Worm (Caenorhabditis elegans) whole organism, late embryonic: ENCODE measurements around the gene Y75B8A.32.
A peak's percentile ranks its signal among the peaks of the same experiment; 100 is the strongest.

Experiments
- C08G9.2 ChIP-seq: sonication (generic microtip); optimal IDR thresholded peaks from 2 replicates; lab custom pipeline; 2016; ENCODE audit warnings: mild to moderate bottlenecking, missing genetic modification characterization, moderate library complexity, missing compliant biosample characterization
- F13H6.1 ChIP-seq: sonication (generic microtip); optimal IDR thresholded peaks from 2 replicates; lab custom pipeline; 2016; ENCODE audit warnings: missing genetic modification characterization, missing compliant biosample characterization
- K02D7.2 ChIP-seq: sonication (generic microtip); optimal IDR thresholded peaks from 2 replicates; lab custom pipeline; 2017; ENCODE audit warnings: mild to moderate bottlenecking, missing genetic modification characterization, missing compliant biosample characterization
- K09A11.1 ChIP-seq: sonication (generic microtip); optimal IDR thresholded peaks from 2 replicates; lab custom pipeline; 2017; ENCODE audit warnings: antibody characterized with exemption, mild to moderate bottlenecking, missing genetic modification characterization, missing compliant biosample characterization; ENCODE audit not compliant: insufficient read depth
- T23F11.4 ChIP-seq: fragments of 200-800 bp; sonication (Bioruptor generic); optimal IDR thresholded peaks from 2 replicates; lab custom pipeline; 2018; ENCODE audit warnings: mild to moderate bottlenecking, missing genetic modification characterization, missing compliant biosample characterization
- ahr-1 ChIP-seq: sonication (generic microtip); optimal IDR thresholded peaks from 2 replicates; lab custom pipeline; 2016; ENCODE audit warnings: missing genetic modification characterization, missing compliant biosample characterization
- ceh-19 ChIP-seq: fragments of 200-800 bp; sonication (Bioruptor generic); optimal IDR thresholded peaks from 2 replicates; lab custom pipeline; 2018; ENCODE audit warnings: mild to moderate bottlenecking, missing genetic modification characterization, missing compliant biosample characterization
- ceh-24 ChIP-seq: sonication (generic microtip); optimal IDR thresholded peaks from 2 replicates; lab custom pipeline; 2016; ENCODE audit warnings: mild to moderate bottlenecking, missing genetic modification characterization, missing compliant biosample characterization
- ceh-34 ChIP-seq: sonication (generic microtip); optimal IDR thresholded peaks from 2 replicates; lab custom pipeline; 2016; ENCODE audit warnings: mild to moderate bottlenecking, missing genetic modification characterization, missing compliant biosample characterization
- ceh-45 ChIP-seq: fragments of 200-800 bp; sonication (Bioruptor generic); IDR thresholded peaks from 2 replicates; pipeline ENCODE4 v1.3.6; 2022; ENCODE audit warnings: missing genetic modification reagents, missing genetic modification characterization, missing compliant biosample characterization
- ceh-48 ChIP-seq: sonication (generic microtip); optimal IDR thresholded peaks from 2 replicates; lab custom pipeline; 2016; ENCODE audit warnings: missing genetic modification characterization, inconsistent platforms, missing compliant biosample characterization
- ceh-6 ChIP-seq: fragments of 200-800 bp; sonication (Bioruptor generic); optimal IDR thresholded peaks from 2 replicates; lab custom pipeline; 2018; ENCODE audit warnings: mild to moderate bottlenecking, missing genetic modification characterization, missing compliant biosample characterization
- dve-1 ChIP-seq: sonication (generic microtip); optimal IDR thresholded peaks from 2 replicates; lab custom pipeline; 2017; ENCODE audit warnings: antibody characterized with exemption, mild to moderate bottlenecking, missing genetic modification characterization, missing compliant biosample characterization
- ets-4 ChIP-seq: sonication (generic microtip); optimal IDR thresholded peaks from 2 replicates; lab custom pipeline; 2016; ENCODE audit warnings: missing genetic modification characterization, missing compliant biosample characterization
- fax-1 ChIP-seq: sonication (generic microtip); optimal IDR thresholded peaks from 2 replicates; lab custom pipeline; 2016; ENCODE audit warnings: missing genotype, missing genetic modification characterization, missing compliant biosample characterization
- fkh-10 ChIP-seq: fragments of 150-350 bp; optimal IDR thresholded peaks from 2 replicates; lab custom pipeline; 2014; ENCODE audit warnings: missing biosample characterization, missing genetic modification reagents, missing genetic modification characterization
- gmeb-2 ChIP-seq: sonication (generic microtip); optimal IDR thresholded peaks from 2 replicates; lab custom pipeline; 2016; ENCODE audit warnings: missing genetic modification characterization, inconsistent platforms, missing compliant biosample characterization
- hlh-13 ChIP-seq: fragments of 200-800 bp; sonication (Bioruptor generic); optimal IDR thresholded peaks from 2 replicates; lab custom pipeline; 2018; ENCODE audit warnings: mild to moderate bottlenecking, missing genetic modification characterization, missing compliant biosample characterization
- hlh-15 ChIP-seq: sonication (generic microtip); optimal IDR thresholded peaks from 2 replicates; lab custom pipeline; 2016; ENCODE audit warnings: missing genetic modification characterization, missing compliant biosample characterization
- hlh-30 ChIP-seq: sonication (generic microtip); optimal IDR thresholded peaks from 2 replicates; lab custom pipeline; 2017; ENCODE audit warnings: antibody characterized with exemption, missing genetic modification characterization, missing compliant biosample characterization; ENCODE audit not compliant: insufficient read depth
- lim-6 ChIP-seq: sonication (generic microtip); optimal IDR thresholded peaks from 2 replicates; lab custom pipeline; 2016; ENCODE audit warnings: missing genetic modification characterization, missing compliant biosample characterization
- madf-2 ChIP-seq: sonication (generic microtip); optimal IDR thresholded peaks from 2 replicates; lab custom pipeline; 2017; ENCODE audit warnings: missing genetic modification characterization, missing compliant biosample characterization
- mec-3 ChIP-seq: sonication (generic microtip); optimal IDR thresholded peaks from 2 replicates; lab custom pipeline; 2016; ENCODE audit warnings: borderline replicate concordance, missing genetic modification characterization, missing compliant biosample characterization
- nhr-11 ChIP-seq: fragments of 150-350 bp; optimal IDR thresholded peaks from 2 replicates; lab custom pipeline; 2014; ENCODE audit warnings: missing biosample characterization, missing genetic modification characterization
- nhr-232 ChIP-seq: sonication (generic microtip); optimal IDR thresholded peaks from 2 replicates; lab custom pipeline; 2016; ENCODE audit warnings: missing genetic modification characterization, missing compliant biosample characterization
- odd-2 ChIP-seq: sonication (generic microtip); optimal IDR thresholded peaks from 2 replicates; lab custom pipeline; 2017; ENCODE audit warnings: antibody characterized with exemption, mild to moderate bottlenecking, missing genetic modification characterization, missing compliant biosample characterization
- pag-3 ChIP-seq: sonication (generic microtip); optimal IDR thresholded peaks from 2 replicates; lab custom pipeline; 2016; ENCODE audit warnings: missing compliant biosample characterization, missing genetic modification characterization, borderline replicate concordance
- pax-1 ChIP-seq: fragments of 150-350 bp; optimal IDR thresholded peaks from 2 replicates; lab custom pipeline; 2014; ENCODE audit warnings: missing biosample characterization, missing genetic modification characterization
- pha-2 ChIP-seq: sonication (generic microtip); optimal IDR thresholded peaks from 2 replicates; lab custom pipeline; 2017; ENCODE audit warnings: mild to moderate bottlenecking, missing genetic modification characterization, missing compliant biosample characterization
- pha-4 ChIP-seq: fragments of 150-350 bp; optimal IDR thresholded peaks from 2 replicates; lab custom pipeline; 2018; ENCODE audit warnings: missing biosample characterization, missing genetic modification reagents, missing genetic modification characterization
- pros-1 ChIP-seq: fragments of 150-350 bp; optimal IDR thresholded peaks from 2 replicates; lab custom pipeline; 2014; ENCODE audit warnings: missing biosample characterization, missing genetic modification reagents, missing genetic modification characterization
- ref-2 ChIP-seq: sonication (generic microtip); optimal IDR thresholded peaks from 2 replicates; lab custom pipeline; 2016; ENCODE audit warnings: missing genetic modification characterization, missing compliant biosample characterization
- sdc-2 ChIP-seq: sonication (generic microtip); optimal IDR thresholded peaks from 2 replicates; lab custom pipeline; 2016; ENCODE audit warnings: missing genotype, missing genetic modification characterization, missing compliant biosample characterization
- sox-4 ChIP-seq: sonication (generic microtip); optimal IDR thresholded peaks from 2 replicates; lab custom pipeline; 2017; ENCODE audit warnings: mild to moderate bottlenecking, missing genetic modification characterization, inconsistent platforms, missing compliant biosample characterization
- syd-9 ChIP-seq: sonication (generic microtip); optimal IDR thresholded peaks from 2 replicates; lab custom pipeline; 2016; ENCODE audit warnings: mild to moderate bottlenecking, missing genetic modification characterization, moderate library complexity, missing compliant biosample characterization
- tbx-7 ChIP-seq: sonication (generic microtip); optimal IDR thresholded peaks from 2 replicates; lab custom pipeline; 2016; ENCODE audit warnings: missing genotype, missing genetic modification characterization, missing compliant biosample characterization
- unc-3 ChIP-seq, 2 experiments: fragments of 200-800 bp in 1 of 2; sonication (Bioruptor generic) in 1 of 2; sonication (generic microtip) in 1 of 2; conservative IDR thresholded peaks in 1 of 2; optimal IDR thresholded peaks in 1 of 2; 2 replicates each; pipeline versions ENCODE4 v1.3.6 to Lab custom; 2016 to 2022; ENCODE audit warnings: missing compliant biosample characterization in 2 of 2, missing genetic modification characterization in 2 of 2, missing genetic modification reagents in 1 of 2
- unc-42 ChIP-seq: sonication (generic microtip); optimal IDR thresholded peaks from 2 replicates; lab custom pipeline; 2016; ENCODE audit warnings: missing genotype, missing genetic modification characterization, missing compliant biosample characterization
- unc-55 ChIP-seq: sonication (generic microtip); optimal IDR thresholded peaks from 2 replicates; lab custom pipeline; 2017; ENCODE audit warnings: missing biosample characterization, missing genetic modification reagents, missing genetic modification characterization
- unc-86 ChIP-seq: sonication (generic microtip); optimal IDR thresholded peaks from 2 replicates; lab custom pipeline; 2016; ENCODE audit warnings: missing genetic modification characterization, missing compliant biosample characterization
- zip-5 ChIP-seq: sonication (generic microtip); optimal IDR thresholded peaks from 2 replicates; lab custom pipeline; 2016; ENCODE audit warnings: missing genetic modification characterization, missing compliant biosample characterization
- ztf-16 ChIP-seq: sonication (generic microtip); optimal IDR thresholded peaks from 2 replicates; lab custom pipeline; 2017; ENCODE audit warnings: missing genetic modification characterization, missing compliant biosample characterization

Y75B8A.32 gene

ce11 chrIII:12399709-12400108 lies 41.3 kb upstream of the Y75B8A.32 start (continued):
- TF ChIP-seq nhr-11 (tag; lab: Kevin White, UChicago) (no peak), ceh-24 (tag; lab: Kevin White, UChicago) (no peak), ceh-6 (GFP tag; lab: Kevin White, UChicago) (peak; percentile 54), pax-1 (tag; lab: Kevin White, UChicago) (no peak), T23F11.4 (GFP tag; lab: Kevin White, UChicago) (peak; percentile 3), pag-3 (tag; lab: Kevin White, UChicago) (no peak), ref-2 (tag; lab: Kevin White, UChicago) (peak; percentile 63), hlh-15 (tag; lab: Kevin White, UChicago) (peak; percentile 7), fkh-10 (GFP tag; lab: Kevin White, UChicago) (no peak), odd-2 (no peak), hlh-13 (GFP tag; lab: Kevin White, UChicago) (peak; percentile 1), dve-1 (tag; lab: Kevin White, UChicago) (no peak), unc-42 (tag; lab: Kevin White, UChicago) (no peak), F13H6.1 (tag; lab: Kevin White, UChicago) (no peak), ceh-45 (0 out of 2 replicates have a peak, but pooled peaks have one; percentile 42), ahr-1 (tag; lab: Kevin White, UChicago) (no peak), K02D7.2 (tag; lab: Kevin White, UChicago) (no peak), nhr-232 (tag; lab: Kevin White, UChicago) (peak; percentile 23), hlh-30 (tag; lab: Kevin White, UChicago) (no peak), ceh-19 (peak; percentile 56), sdc-2 (tag; lab: Kevin White, UChicago) (no peak), ztf-16 (tag; lab: Kevin White, UChicago) (peak; percentile 47), lim-6 (tag; lab: Kevin White, UChicago) (no peak), unc-86 (peak; percentile 32), gmeb-2 (peak; percentile 53), unc-3 (GFP tag; conservative IDR thresholded peaks at IDR 0.05; lab: Robert Waterston, UW) (peak; percentile 48; the same call in 1 of the 2 replicates), unc-3 (tag; optimal IDR thresholded peaks at IDR 0.05; lab: Kevin White, UChicago) (peak; percentile 20)

DNA sequence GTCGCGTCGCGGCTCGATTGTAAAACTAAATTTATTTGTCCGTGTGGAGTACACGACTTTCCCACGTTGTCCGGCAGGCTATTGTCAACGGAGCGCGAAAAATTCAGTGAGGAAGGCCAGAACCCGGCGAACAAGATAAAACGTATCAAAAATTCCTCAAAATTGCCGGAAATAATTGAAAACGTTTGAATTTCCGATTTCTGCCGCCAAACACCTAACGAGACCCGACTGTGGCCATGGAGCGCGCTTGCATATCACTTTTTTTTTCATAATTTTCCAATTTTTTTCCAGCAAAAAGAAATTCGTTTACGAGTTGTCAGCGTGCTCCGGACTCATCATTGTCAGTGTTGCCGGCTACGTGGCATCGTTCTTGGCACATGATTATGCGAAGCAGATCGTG lies 40.1 kb upstream of the Y75B8A.32 start:
- TF ChIP-seq unc-55, result no peak

ce11 chrIII:12395085-12395484 lies 36.7 kb upstream of the Y75B8A.32 start, which contains the start of gene Y49E10.10:
Gene Y49E10.10 (plus strand): TSS chrIII:12395465.
- no peak for TF ChIP-seq pha-4
- TF ChIP-seq hlh-13 (GFP tag; lab: Kevin White, UChicago), result no peak
- peak; percentile 44 for TF ChIP-seq ceh-48
- no peak for TF ChIP-seq unc-86
- no peak for TF ChIP-seq ahr-1 (tag; lab: Kevin White, UChicago)
- no peak for TF ChIP-seq madf-2 (tag; lab: Kevin White, UChicago)
- TF ChIP-seq fax-1 (tag; lab: Kevin White, UChicago), result no peak

- no peak for TF ChIP-seq mec-3
- no peak for TF ChIP-seq gmeb-2
- TF ChIP-seq tbx-7 (tag; lab: Kevin White, UChicago), result no peak
- TF ChIP-seq zip-5, result no peak
- TF ChIP-seq sox-4, result no peak
- TF ChIP-seq ets-4 (tag; lab: Kevin White, UChicago), result no peak
- no peak for TF ChIP-seq K09A11.1 (tag; lab: Kevin White, UChicago)
- TF ChIP-seq pax-1 (tag; lab: Kevin White, UChicago), result no peak
- no peak for TF ChIP-seq ceh-34 (tag; lab: Kevin White, UChicago)
- TF ChIP-seq pag-3 (tag; lab: Kevin White, UChicago), result no peak
- no peak for TF ChIP-seq syd-9 (tag; lab: Kevin White, UChicago)
- TF ChIP-seq ztf-16 (tag; lab: Kevin White, UChicago), result no peak
- TF ChIP-seq pha-2 (tag; lab: Kevin White, UChicago), result no peak
- TF ChIP-seq T23F11.4 (GFP tag; lab: Kevin White, UChicago), result no peak
- no peak for TF ChIP-seq pros-1 (tag; lab: Kevin White, UChicago)
- TF ChIP-seq C08G9.2 (tag; lab: Kevin White, UChicago), result no peak
- TF ChIP-seq, all 69 proteins: peak for 0
Measured at ce11 chrIII:12388106-12388505, 29.7 kb upstream of the Y75B8A.32 start.
